Fruit fly (Drosophila melanogaster) Kc167 (cell line): ENCODE results near the gene Cyp303a1.

Experiments
- Myc ChIP-seq: fragments of >200 bp; optimal IDR thresholded peaks from 2 replicates; lab custom pipeline; 2017; ENCODE audit warnings: missing external identifiers
- Sin3A ChIP-seq: fragments of >200 bp; optimal IDR thresholded peaks from 2 replicates; lab custom pipeline; 2018; ENCODE audit warnings: missing external identifiers
- insv ChIP-seq: fragments of >200 bp; optimal IDR thresholded peaks from 3 replicates; lab custom pipeline; 2018; ENCODE audit warnings: missing external identifiers
- psq ChIP-seq: fragments of >200 bp; optimal IDR thresholded peaks from 2 replicates; lab custom pipeline; 2017; ENCODE audit warnings: missing external identifiers
- ttk ChIP-seq: sonication (Bioruptor generic); optimal IDR thresholded peaks from 2 replicates; lab custom pipeline; 2017; ENCODE audit warnings: missing external identifiers

DNA sequence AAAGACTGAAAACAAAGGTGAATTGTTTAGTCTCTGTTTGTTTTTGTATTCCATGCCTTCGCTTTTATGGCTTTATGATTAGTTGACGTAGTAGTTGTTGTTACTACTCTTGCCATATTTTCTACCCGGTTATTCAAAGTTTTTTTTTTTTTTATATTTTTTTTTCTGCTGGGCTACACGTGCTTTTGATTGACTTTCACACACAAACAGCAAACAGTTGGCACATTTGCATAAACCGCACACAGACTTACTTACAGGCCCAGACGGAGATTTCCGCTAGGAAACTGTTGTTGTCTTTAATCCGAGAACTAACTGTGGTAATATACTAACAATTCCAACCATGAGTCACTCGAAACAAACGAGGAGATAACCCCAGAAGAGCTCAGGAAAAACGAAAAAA is 21.9 kb downstream of the Cyp303a1 start:
- TF ChIP-seq Myc (no peak), ttk (no peak), psq (no peak), Sin3A (no peak), insv (lab: Kevin White, UChicago) (no peak)
